Fruit fly (Drosophila melanogaster) whole organism, embryonic: ENCODE data around the gene MtnF.

Experiments
- C15 ChIP-seq: fragments of 200-800 bp; sonication (Bioruptor generic); IDR thresholded peaks from 3 replicates; pipeline ENCODE4 v1.3.6; 2022; ENCODE audit warnings: missing biosample characterization, missing genetic modification characterization
- CG10274 ChIP-seq: fragments of 200-800 bp; sonication (Bioruptor generic); optimal IDR thresholded peaks from 3 replicates; lab custom pipeline; 2017; ENCODE audit warnings: missing biosample characterization, mild to moderate bottlenecking, missing genetic modification characterization
- CG10431 ChIP-seq: fragments of 200-800 bp; sonication (Bioruptor generic); optimal IDR thresholded peaks from 3 replicates; lab custom pipeline; 2018; ENCODE audit warnings: missing biosample characterization, mild to moderate bottlenecking, missing genetic modification characterization
- CG11504 ChIP-seq: fragments of 200-800 bp; sonication (Bioruptor generic); optimal IDR thresholded peaks from 3 replicates; lab custom pipeline; 2019; ENCODE audit warnings: missing biosample characterization, mild to moderate bottlenecking, missing genetic modification characterization, moderate library complexity
- CG1233 ChIP-seq: fragments of 200-800 bp; sonication (Bioruptor generic); optimal IDR thresholded peaks from 4 replicates; lab custom pipeline; 2018; ENCODE audit warnings: missing biosample characterization, mild to moderate bottlenecking, missing genetic modification characterization
- CG12942 ChIP-seq: fragments of 200-800 bp; sonication (Bioruptor generic); optimal IDR thresholded peaks from 3 replicates; lab custom pipeline; 2016; ENCODE audit warnings: missing biosample characterization, missing genetic modification characterization
- CG13296 ChIP-seq: fragments of 200-800 bp; sonication (Bioruptor generic); optimal IDR thresholded peaks from 3 replicates; lab custom pipeline; 2018; ENCODE audit warnings: missing biosample characterization, mild to moderate bottlenecking, missing genetic modification characterization
- CG13624 ChIP-seq: fragments of 200-800 bp; sonication (Bioruptor generic); optimal IDR thresholded peaks from 2 replicates; lab custom pipeline; 2016; ENCODE audit warnings: missing biosample characterization, missing genetic modification characterization
- CG15601 ChIP-seq: fragments of 200-800 bp; sonication (Bioruptor generic); optimal IDR thresholded peaks from 3 replicates; lab custom pipeline; 2019; ENCODE audit warnings: missing biosample characterization, mild to moderate bottlenecking, missing genetic modification characterization, moderate library complexity
- CG2678 ChIP-seq: fragments of 200-800 bp; sonication (Bioruptor generic); optimal IDR thresholded peaks from 3 replicates; lab custom pipeline; 2019; ENCODE audit warnings: missing biosample characterization, mild to moderate bottlenecking, missing genetic modification characterization, moderate library complexity
- CG2875 ChIP-seq: fragments of 200-800 bp; sonication (Bioruptor generic); optimal IDR thresholded peaks from 2 replicates; lab custom pipeline; 2017; ENCODE audit warnings: missing biosample characterization, mild to moderate bottlenecking, missing genetic modification characterization, missing genetic modification reagents
- CG3281 ChIP-seq: fragments of 200-800 bp; sonication (Bioruptor generic); optimal IDR thresholded peaks from 3 replicates; lab custom pipeline; 2017; ENCODE audit warnings: missing biosample characterization, mild to moderate bottlenecking, missing genetic modification characterization
- CG4820 ChIP-seq: fragments of 200-800 bp; sonication (Bioruptor generic); optimal IDR thresholded peaks from 3 replicates; lab custom pipeline; 2016; ENCODE audit warnings: missing biosample characterization, missing genetic modification characterization
- CG6175 ChIP-seq: fragments of 200-800 bp; sonication (Bioruptor generic); IDR thresholded peaks from 3 replicates; pipeline ENCODE4 v1.3.6; 2022; ENCODE audit warnings: missing biosample characterization, missing genetic modification characterization
- CG7987 ChIP-seq: fragments of 200-800 bp; sonication (Bioruptor generic); optimal IDR thresholded peaks from 2 replicates; lab custom pipeline; 2018; ENCODE audit warnings: missing biosample characterization, mild to moderate bottlenecking, missing genetic modification characterization, moderate library complexity
- CG8290 ChIP-seq, 3 experiments: fragments of 200-800 bp; sonication (Bioruptor generic); optimal IDR thresholded peaks; 2 replicates each; lab custom pipeline; 2016 to 2019; ENCODE audit warnings: missing biosample characterization in 3 of 3, missing genetic modification characterization in 3 of 3, mild to moderate bottlenecking in 2 of 3, moderate library complexity in 1 of 3
- CG8944 ChIP-seq: fragments of 200-800 bp; sonication (Bioruptor generic); optimal IDR thresholded peaks from 3 replicates; lab custom pipeline; 2016; ENCODE audit warnings: missing biosample characterization, missing genetic modification characterization
- CG9932 ChIP-seq: fragments of 200-800 bp; sonication (Bioruptor generic); IDR thresholded peaks from 2 replicates; pipeline ENCODE4 v1.3.6; 2022; ENCODE audit warnings: missing biosample characterization, missing genetic modification characterization
- CTCF ChIP-seq: fragments of 200-800 bp; sonication (Bioruptor generic); optimal IDR thresholded peaks from 2 replicates; lab custom pipeline; 2017; ENCODE audit warnings: missing biosample characterization, mild to moderate bottlenecking, missing genetic modification characterization, moderate library complexity
- CrebB ChIP-seq: fragments of 200-800 bp; sonication (Bioruptor generic); optimal IDR thresholded peaks from 3 replicates; lab custom pipeline; 2018; ENCODE audit warnings: missing biosample characterization, mild to moderate bottlenecking, missing genetic modification characterization
- Dp ChIP-seq: fragments of 200-800 bp; sonication (Bioruptor generic); optimal IDR thresholded peaks from 2 replicates; lab custom pipeline; 2018; ENCODE audit warnings: missing biosample characterization, mild to moderate bottlenecking, missing genetic modification characterization, moderate library complexity
- Ets97D ChIP-seq: fragments of 200-800 bp; sonication (Bioruptor generic); optimal IDR thresholded peaks from 3 replicates; lab custom pipeline; 2016; ENCODE audit warnings: missing biosample characterization, missing genetic modification characterization
- HLH3B ChIP-seq: fragments of 200-800 bp; sonication (Bioruptor generic); IDR thresholded peaks from 2 replicates; pipeline ENCODE4 v1.3.6; 2022; ENCODE audit warnings: missing biosample characterization, missing genetic modification characterization
- Hr3 ChIP-seq: fragments of 200-800 bp; sonication (Bioruptor generic); optimal IDR thresholded peaks from 3 replicates; lab custom pipeline; 2016; ENCODE audit warnings: missing biosample characterization, missing genetic modification characterization
- Hr78 ChIP-seq, 2 experiments: fragments of 200-800 bp in 1 of 2; fragments of >200 bp in 1 of 2; sonication (Bioruptor generic) in 1 of 2; optimal IDR thresholded peaks; 2 replicates each; lab custom pipeline; 2017 to 2019; ENCODE audit warnings: missing biosample characterization in 2 of 2, missing genetic modification characterization in 2 of 2, mild to moderate bottlenecking in 1 of 2, moderate library complexity in 1 of 2
- Jarid2 ChIP-seq: fragments of 200-800 bp; sonication (Bioruptor generic); optimal IDR thresholded peaks from 3 replicates; lab custom pipeline; 2017; ENCODE audit warnings: mild to moderate bottlenecking, missing biosample characterization, missing genetic modification reagents, missing genetic modification characterization
- MTF-1 ChIP-seq: fragments of 200-800 bp; sonication (Bioruptor generic); optimal IDR thresholded peaks from 2 replicates; lab custom pipeline; 2018; ENCODE audit warnings: missing biosample characterization, mild to moderate bottlenecking, missing genetic modification characterization, borderline replicate concordance
- Med ChIP-seq: fragments of 200-800 bp; sonication (Bioruptor generic); peaks from one replicate; lab custom pipeline; 2016; ENCODE audit warnings: missing biosample characterization, missing genetic modification characterization, mild to moderate bottlenecking, inconsistent platforms, moderate library complexity
- NC2α ChIP-seq: fragments of 200-800 bp; sonication (Bioruptor generic); optimal IDR thresholded peaks from 2 replicates; lab custom pipeline; 2016; ENCODE audit warnings: missing biosample characterization, missing genetic modification characterization
- PHDP ChIP-seq: fragments of 200-800 bp; sonication (Bioruptor generic); optimal IDR thresholded peaks from 3 replicates; lab custom pipeline; 2018; ENCODE audit warnings: missing biosample characterization, mild to moderate bottlenecking, missing genetic modification characterization, moderate library complexity
- Ravus ChIP-seq: fragments of 200-800 bp; sonication (Bioruptor generic); IDR thresholded peaks from 2 replicates; pipeline ENCODE4 v1.3.6; 2022; ENCODE audit warnings: missing biosample characterization, missing genetic modification characterization
- Tbp ChIP-seq: fragments of >200 bp; optimal IDR thresholded peaks from 2 replicates; lab custom pipeline; 2018; ENCODE audit warnings: missing biosample characterization, missing genetic modification characterization
- Vsx1 ChIP-seq: fragments of 200-800 bp; sonication (Bioruptor generic); optimal IDR thresholded peaks from 2 replicates; lab custom pipeline; 2017; ENCODE audit warnings: missing biosample characterization, mild to moderate bottlenecking, missing genetic modification characterization, missing genetic modification reagents
- Xbp1 ChIP-seq: fragments of 200-800 bp; sonication (Bioruptor generic); optimal IDR thresholded peaks from 3 replicates; lab custom pipeline; 2016; ENCODE audit warnings: missing biosample characterization, mild to moderate bottlenecking, missing genetic modification characterization
- cato ChIP-seq: fragments of 200-800 bp; sonication (Bioruptor generic); optimal IDR thresholded peaks from 2 replicates; lab custom pipeline; 2016; ENCODE audit warnings: missing biosample characterization, missing genetic modification characterization, borderline replicate concordance
- crp ChIP-seq, 2 experiments: fragments of 200-800 bp; sonication (Bioruptor generic); optimal IDR thresholded peaks; 2 replicates in 1 of 2; 3 replicates in 1 of 2; lab custom pipeline; 2017; ENCODE audit warnings: missing biosample characterization in 2 of 2, missing genetic modification characterization in 2 of 2, mild to moderate bottlenecking in 1 of 2, moderate library complexity in 1 of 2
- ftz-f1 ChIP-seq: fragments of 200-800 bp; sonication (Bioruptor generic); optimal IDR thresholded peaks from 2 replicates; lab custom pipeline; 2016; ENCODE audit warnings: missing biosample characterization, missing genetic modification characterization
- fu2 ChIP-seq: fragments of 200-800 bp; sonication (Bioruptor generic); optimal IDR thresholded peaks from 2 replicates; lab custom pipeline; 2016; ENCODE audit warnings: missing biosample characterization, missing genetic modification characterization
- gcm ChIP-seq: fragments of 200-800 bp; sonication (Bioruptor generic); optimal IDR thresholded peaks from 2 replicates; lab custom pipeline; 2019; ENCODE audit warnings: missing biosample characterization, mild to moderate bottlenecking, missing genetic modification characterization, moderate library complexity
- grau ChIP-seq: fragments of 200-800 bp; optimal IDR thresholded peaks from 3 replicates; lab custom pipeline; 2019; ENCODE audit warnings: missing biosample characterization, mild to moderate bottlenecking, missing genetic modification characterization, moderate library complexity
- lab ChIP-seq: fragments of 200-800 bp; sonication (Bioruptor generic); optimal IDR thresholded peaks from 3 replicates; lab custom pipeline; 2017; ENCODE audit warnings: missing biosample characterization, missing genetic modification characterization, mild to moderate bottlenecking, moderate library complexity, missing genetic modification reagents
- mam ChIP-seq: fragments of 200-800 bp; sonication (Bioruptor generic); optimal IDR thresholded peaks from 3 replicates; lab custom pipeline; 2016; ENCODE audit warnings: missing biosample characterization, missing genetic modification characterization
- mirr ChIP-seq: fragments of 200-800 bp; sonication (Bioruptor generic); optimal IDR thresholded peaks from 3 replicates; lab custom pipeline; 2018; ENCODE audit warnings: missing biosample characterization, mild to moderate bottlenecking, missing genetic modification characterization
- otp ChIP-seq: fragments of 200-800 bp; sonication (Bioruptor generic); IDR thresholded peaks from 3 replicates; pipeline ENCODE4, ENCODE4 v1.3.6; 2022; ENCODE audit warnings: missing biosample characterization, missing genetic modification characterization
- sens ChIP-seq: fragments of 200-800 bp; sonication (Bioruptor generic); peaks from one replicate; lab custom pipeline; 2016; ENCODE audit warnings: missing biosample characterization, missing genetic modification characterization
- slou ChIP-seq: fragments of 200-800 bp; sonication (Bioruptor generic); optimal IDR thresholded peaks from 3 replicates; lab custom pipeline; 2016; ENCODE audit warnings: missing biosample characterization, missing genetic modification characterization
- slp2 ChIP-seq: fragments of 200-800 bp; sonication (Bioruptor generic); optimal IDR thresholded peaks from 2 replicates; lab custom pipeline; 2016; ENCODE audit warnings: missing biosample characterization, missing genetic modification characterization
- tgo ChIP-seq: fragments of 200-800 bp; sonication (Bioruptor generic); IDR thresholded peaks from 3 replicates; pipeline ENCODE4 v1.3.6; 2022; ENCODE audit warnings: missing biosample characterization, missing genetic modification characterization
- zf30C ChIP-seq: fragments of 200-800 bp; sonication (Bioruptor generic); optimal IDR thresholded peaks from 3 replicates; lab custom pipeline; 2018; ENCODE audit warnings: missing biosample characterization, mild to moderate bottlenecking, missing genetic modification characterization

The MtnF gene

DNA sequence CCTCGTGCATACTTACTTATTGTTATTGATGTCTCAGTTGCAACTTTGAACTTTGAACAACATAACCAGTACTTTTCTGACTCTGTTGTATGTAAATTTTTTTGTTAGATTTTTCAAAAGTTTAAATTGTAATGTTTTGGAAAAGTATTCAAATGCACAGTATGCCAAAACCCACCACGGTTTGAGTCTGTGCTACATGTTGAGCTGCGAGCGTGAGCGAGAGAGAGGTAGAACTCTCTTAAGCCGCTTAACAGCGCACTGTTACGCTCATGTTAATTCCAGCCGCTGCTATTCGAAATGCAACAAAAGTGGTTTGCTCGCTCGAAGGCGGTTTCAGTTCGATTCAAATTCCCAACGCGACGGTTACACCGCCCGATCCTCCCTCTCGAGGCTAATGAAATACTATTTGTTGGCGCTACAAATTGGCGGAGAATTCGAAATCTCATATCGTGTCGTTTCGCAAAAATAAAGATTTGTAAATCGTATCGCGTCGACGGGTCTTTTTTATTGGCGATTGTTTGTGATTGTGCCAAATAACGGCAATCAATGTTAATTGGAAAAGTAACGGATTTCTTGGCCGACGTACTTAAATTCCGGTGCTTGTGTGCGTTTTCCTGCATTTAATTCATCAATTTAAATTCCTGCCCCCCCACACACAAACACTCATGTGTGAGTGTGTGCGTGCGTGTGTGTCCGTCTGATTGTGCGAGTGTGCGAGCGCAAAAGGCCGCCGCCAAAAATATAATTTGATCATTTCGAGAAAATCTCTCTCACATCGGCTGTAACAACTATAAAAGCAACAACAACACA, 45.9 kb downstream of the MtnF start (continued):
- TF ChIP-seq NC2α (GFP tag; lab: Kevin White, UChicago) (peak; percentile 80), grau (peak; percentile 28), CrebB (no peak), PHDP (tag; lab: Kevin White, UChicago) (peak; percentile 34), Xbp1 (GFP tag; lab: Kevin White, UChicago) (no peak), CG13624 (no peak), CG2875 (GFP tag; lab: Kevin White, UChicago) (peak; percentile 14), CG11504 (tag; lab: Kevin White, UChicago) (peak; percentile 17), CG6175 (GFP tag; lab: Robert Waterston, UW) (no peak), CG15601 (tag; lab: Kevin White, UChicago) (peak; percentile 10), Hr3 (GFP tag; lab: Kevin White, UChicago) (no peak), Vsx1 (GFP tag; lab: Kevin White, UChicago) (peak; percentile 34), Ravus (GFP tag; lab: Robert Waterston, UW) (no peak), mam (GFP tag; lab: Kevin White, UChicago) (no peak), Tbp (no peak), mirr (GFP tag; lab: Kevin White, UChicago) (no peak), HLH3B (no peak), tgo (GFP tag; lab: Robert Waterston, UW) (no peak), lab (peak; percentile 6), CG8944 (GFP tag; lab: Kevin White, UChicago) (no peak), CTCF (GFP tag; lab: Kevin White, UChicago) (peak; percentile 55), slou (GFP tag; lab: Kevin White, UChicago) (no peak), Ets97D (GFP tag; lab: Kevin White, UChicago) (no peak), MTF-1 (GFP tag; lab: Kevin White, UChicago) (peak; percentile 29), C15 (GFP tag; lab: Robert Waterston, UW) (no peak), sens (GFP tag; lab: Kevin White, UChicago) (peak; percentile 77), CG3281 (peak; percentile 18), cato (GFP tag; lab: Kevin White, UChicago) (no peak), crp (GFP tag; optimal IDR thresholded peaks at IDR 0.05; lab: Kevin White, UChicago) (peak in 1 of 2 experiments; percentile 31), CG13296 (GFP tag; lab: Kevin White, UChicago) (peak; percentile 22), CG12942 (GFP tag; lab: Kevin White, UChicago) (no peak), CG7987 (GFP tag; lab: Kevin White, UChicago) (peak; percentile 8), otp (GFP tag; lab: Robert Waterston, UW) (no peak), Jarid2 (GFP tag; lab: Kevin White, UChicago) (peak; percentile 97), ftz-f1 (GFP tag; lab: Kevin White, UChicago) (peak; percentile 21), CG10274 (GFP tag; lab: Kevin White, UChicago) (no peak), CG10431 (GFP tag; lab: Kevin White, UChicago) (peak; percentile 20), slp2 (GFP tag; lab: Kevin White, UChicago) (no peak), Dp (GFP tag; lab: Kevin White, UChicago) (peak; percentile 24), CG4820 (GFP tag; lab: Kevin White, UChicago) (no peak), CG9932 (GFP tag; lab: Robert Waterston, UW) (no peak), gcm (peak; percentile 11), zf30C (peak; percentile 17), fu2 (GFP tag; lab: Kevin White, UChicago) (no peak), Med (GFP tag; lab: Kevin White, UChicago) (peak; percentile 88), CG1233 (GFP tag; lab: Kevin White, UChicago) (peak; percentile 28), Hr78 (GFP tag; optimal IDR thresholded peaks at IDR 0.05; lab: Kevin White, UChicago) (peak in 1 of 2 experiments; percentile 23), CG2678 (tag; lab: Kevin White, UChicago) (peak; percentile 8), CG8290 (GFP tag; optimal IDR thresholded peaks at IDR 0.05; lab: Kevin White, UChicago) (no peak), CG8290 (tag; optimal IDR thresholded peaks at IDR 0.05; lab: Kevin White, UChicago) (peak in 1 of 2 experiments; percentile 75)
